Worm (Caenorhabditis elegans) whole organism, young adult: ENCODE data around the gene rabn-5.

Experiments
- B0019.2 ChIP-seq: fragments of 200-800 bp; sonication (Bioruptor generic); conservative IDR thresholded peaks from 2 replicates; pipeline ENCODE4 v1.3.6; 2022; ENCODE audit warnings: missing genetic modification reagents, missing genetic modification characterization, missing compliant biosample characterization
- B0261.1 ChIP-seq: sonication (generic microtip); optimal IDR thresholded peaks from 2 replicates; lab custom pipeline; 2016; ENCODE audit warnings: mild to moderate bottlenecking, missing genetic modification characterization, moderate library complexity, missing compliant biosample characterization
- C17E4.6 ChIP-seq: fragments of 200-800 bp; sonication (Bioruptor generic); IDR thresholded peaks from 2 replicates; pipeline ENCODE4 v1.3.6; 2022; ENCODE audit warnings: missing genetic modification reagents, missing genetic modification characterization, missing compliant biosample characterization
- D2030.7 ChIP-seq: fragments of 200-800 bp; sonication (Bioruptor generic); IDR thresholded peaks from 2 replicates; pipeline ENCODE4 v1.3.6; 2022; ENCODE audit warnings: missing genetic modification reagents, missing genetic modification characterization, missing compliant biosample characterization
- F23B12.7 ChIP-seq: sonication (generic microtip); optimal IDR thresholded peaks from 2 replicates; lab custom pipeline; 2017; ENCODE audit warnings: missing genetic modification characterization, mild to moderate bottlenecking, missing compliant biosample characterization, antibody characterized with exemption, moderate library complexity; ENCODE audit not compliant: insufficient read depth
- F37B4.10 ChIP-seq: fragments of 200-800 bp; sonication (Bioruptor generic); IDR thresholded peaks from 2 replicates; pipeline ENCODE4 v1.3.6; 2022; ENCODE audit warnings: missing genetic modification characterization, missing compliant biosample characterization
- F39B2.1 ChIP-seq: fragments of 200-800 bp; sonication (Bioruptor generic); IDR thresholded peaks from 2 replicates; pipeline ENCODE4 v1.3.6; 2022; ENCODE audit warnings: missing genetic modification reagents, missing genetic modification characterization, missing compliant biosample characterization
- F55B11.4 ChIP-seq: sonication (generic microtip); optimal IDR thresholded peaks from 2 replicates; lab custom pipeline; 2016; ENCODE audit warnings: missing compliant biosample characterization, missing genetic modification characterization, borderline replicate concordance; ENCODE audit not compliant: insufficient read depth
- F57A8.1 ChIP-seq: fragments of 200-800 bp; sonication (Bioruptor generic); optimal IDR thresholded peaks from 2 replicates; lab custom pipeline; 2018; ENCODE audit warnings: mild to moderate bottlenecking, missing genetic modification characterization, moderate library complexity, missing compliant biosample characterization
- K12H6.12 ChIP-seq: fragments of 200-800 bp; sonication (Bioruptor generic); optimal IDR thresholded peaks from 2 replicates; lab custom pipeline; 2018; ENCODE audit warnings: mild to moderate bottlenecking, missing genetic modification characterization, missing compliant biosample characterization
- Y53F4B.3 ChIP-seq: fragments of 200-800 bp; sonication (Bioruptor generic); IDR thresholded peaks from 2 replicates; pipeline ENCODE4 v1.3.6; 2022; ENCODE audit warnings: missing genetic modification reagents, missing genetic modification characterization, missing compliant biosample characterization
- Y67H2A.10 ChIP-seq: fragments of 200-800 bp; sonication (Bioruptor generic); conservative IDR thresholded peaks from 2 replicates; pipeline ENCODE4 v1.3.6; 2022; ENCODE audit warnings: missing genetic modification reagents, missing genetic modification characterization, missing compliant biosample characterization
- ZK185.1 ChIP-seq: sonication (generic microtip); optimal IDR thresholded peaks from 2 replicates; lab custom pipeline; 2016; ENCODE audit warnings: mild to moderate bottlenecking, missing genetic modification characterization, missing compliant biosample characterization; ENCODE audit not compliant: poor library complexity, severe bottlenecking
- atf-7 ChIP-seq: sonication (generic microtip); optimal IDR thresholded peaks from 2 replicates; lab custom pipeline; 2017; ENCODE audit warnings: mild to moderate bottlenecking, missing genetic modification characterization, missing compliant biosample characterization
- athp-1 ChIP-seq: sonication (generic microtip); optimal IDR thresholded peaks from 2 replicates; lab custom pipeline; 2017; ENCODE audit warnings: mild to moderate bottlenecking, missing genetic modification characterization, missing compliant biosample characterization
- attf-6 ChIP-seq: fragments of 200-800 bp; sonication (Bioruptor generic); IDR thresholded peaks from 2 replicates; pipeline ENCODE4 v1.3.6; 2022; ENCODE audit warnings: missing genetic modification reagents, missing genetic modification characterization, missing compliant biosample characterization
- bed-1 ChIP-seq: fragments of 200-800 bp; sonication (Bioruptor generic); IDR thresholded peaks from 2 replicates; pipeline ENCODE4 v1.3.6; 2022; ENCODE audit warnings: missing genetic modification reagents, missing genetic modification characterization, missing compliant biosample characterization
- ccch-3 ChIP-seq: fragments of 200-800 bp; sonication (Bioruptor generic); optimal IDR thresholded peaks from 2 replicates; lab custom pipeline; 2018; ENCODE audit warnings: mild to moderate bottlenecking, missing genetic modification characterization, missing compliant biosample characterization
- cebp-1 ChIP-seq, 2 experiments: fragments of 200-800 bp in 1 of 2; sonication (Bioruptor generic) in 1 of 2; sonication (generic microtip) in 1 of 2; IDR thresholded peaks in 1 of 2; optimal IDR thresholded peaks in 1 of 2; 2 replicates each; pipeline versions ENCODE4 v1.3.6 to Lab custom; 2017 to 2022; ENCODE audit warnings: missing compliant biosample characterization in 2 of 2, missing genetic modification characterization in 2 of 2, mild to moderate bottlenecking in 1 of 2, missing genetic modification reagents in 1 of 2, moderate library complexity in 1 of 2
- ceh-40 ChIP-seq: fragments of 200-800 bp; sonication (Bioruptor generic); IDR thresholded peaks from 2 replicates; pipeline ENCODE4 v1.3.6; 2022; ENCODE audit warnings: missing genetic modification characterization, missing compliant biosample characterization
- die-1 ChIP-seq: sonication (generic microtip); optimal IDR thresholded peaks from 2 replicates; lab custom pipeline; 2016; ENCODE audit warnings: missing genotype, mild to moderate bottlenecking, missing genetic modification characterization, missing compliant biosample characterization
- dpl-1 ChIP-seq: fragments of 150-350 bp; optimal IDR thresholded peaks from 2 replicates; lab custom pipeline; 2014; ENCODE audit warnings: missing biosample characterization, missing genetic modification reagents, missing genetic modification characterization
- efl-1 ChIP-seq: fragments of 150-350 bp; optimal IDR thresholded peaks from 2 replicates; lab custom pipeline; 2014; ENCODE audit warnings: missing biosample characterization, missing genetic modification reagents, missing genetic modification characterization
- hmg-1.2 ChIP-seq: fragments of 200-800 bp; sonication (Bioruptor generic); IDR thresholded peaks from 2 replicates; pipeline ENCODE4 v1.3.6; 2022; ENCODE audit warnings: missing genetic modification reagents, missing genetic modification characterization, missing compliant biosample characterization
- hmg-20 ChIP-seq: fragments of 200-800 bp; sonication (Bioruptor generic); IDR thresholded peaks from 2 replicates; pipeline ENCODE4 v1.3.6; 2022; ENCODE audit warnings: missing genetic modification reagents, missing genetic modification characterization, missing compliant biosample characterization
- hrde-1 ChIP-seq: sonication (generic microtip); optimal IDR thresholded peaks from 2 replicates; lab custom pipeline; 2016; ENCODE audit warnings: missing genetic modification characterization, mild to moderate bottlenecking, missing compliant biosample characterization, moderate library complexity, missing genotype, missing genetic modification reagents, borderline replicate concordance
- hsf-1 ChIP-seq: fragments of 200-800 bp; sonication (Bioruptor generic); IDR thresholded peaks from 2 replicates; pipeline ENCODE4 v1.3.6; 2022; ENCODE audit warnings: missing genetic modification reagents, missing genetic modification characterization, missing compliant biosample characterization
- let-526 ChIP-seq: fragments of 200-800 bp; sonication (Bioruptor generic); IDR thresholded peaks from 2 replicates; pipeline ENCODE4 v1.3.6; 2022; ENCODE audit warnings: missing genetic modification reagents, missing genetic modification characterization, missing compliant biosample characterization
- lin-26 ChIP-seq: fragments of 200-800 bp; sonication (Bioruptor generic); IDR thresholded peaks from 2 replicates; pipeline ENCODE4 v1.3.6; 2022; ENCODE audit warnings: missing genetic modification reagents, missing genetic modification characterization, missing compliant biosample characterization
- lin-35 ChIP-seq, 3 experiments: fragments of 150-350 bp in 2 of 3; sonication (generic microtip) in 1 of 3; optimal IDR thresholded peaks; 2 replicates each; lab custom pipeline; 2014 to 2018; ENCODE audit warnings: missing biosample characterization in 3 of 3, missing genetic modification characterization in 3 of 3, missing genetic modification reagents in 3 of 3
- lin-40 ChIP-seq: sonication (generic microtip); optimal IDR thresholded peaks from 2 replicates; lab custom pipeline; 2016; ENCODE audit warnings: missing genetic modification characterization, mild to moderate bottlenecking, missing compliant biosample characterization, missing genotype, missing genetic modification reagents
- lsy-27 ChIP-seq: sonication (generic microtip); optimal IDR thresholded peaks from 2 replicates; lab custom pipeline; 2017; ENCODE audit warnings: missing genetic modification characterization, mild to moderate bottlenecking, missing compliant biosample characterization, antibody characterized with exemption, missing genotype, borderline replicate concordance; ENCODE audit not compliant: insufficient read depth
- madf-10 ChIP-seq: sonication (generic microtip); optimal IDR thresholded peaks from 2 replicates; lab custom pipeline; 2016; ENCODE audit warnings: mild to moderate bottlenecking, missing genetic modification characterization, missing compliant biosample characterization
- madf-6 ChIP-seq: fragments of 200-800 bp; sonication (Bioruptor generic); IDR thresholded peaks from 2 replicates; pipeline ENCODE4 v1.3.6; 2022; ENCODE audit warnings: missing genetic modification reagents, missing genetic modification characterization, missing compliant biosample characterization
- madf-8 ChIP-seq: fragments of 200-800 bp; sonication (Bioruptor generic); conservative IDR thresholded peaks from 2 replicates; pipeline ENCODE4 v1.3.6; 2022; ENCODE audit warnings: missing genetic modification reagents, missing genetic modification characterization, missing compliant biosample characterization
- nfya-1 ChIP-seq: sonication (generic microtip); optimal IDR thresholded peaks from 2 replicates; lab custom pipeline; 2017; ENCODE audit warnings: antibody characterized with exemption, missing compliant biosample characterization, missing genetic modification characterization, borderline replicate concordance; ENCODE audit not compliant: insufficient read depth
- nhr-80 ChIP-seq: sonication (generic microtip); optimal IDR thresholded peaks from 2 replicates; lab custom pipeline; 2016; ENCODE audit warnings: missing genetic modification characterization, missing compliant biosample characterization
- nhr-90 ChIP-seq: sonication (generic microtip); optimal IDR thresholded peaks from 2 replicates; lab custom pipeline; 2016; ENCODE audit warnings: missing genotype, mild to moderate bottlenecking, missing genetic modification characterization, missing compliant biosample characterization
- repo-1 ChIP-seq: sonication (generic microtip); optimal IDR thresholded peaks from 2 replicates; lab custom pipeline; 2017; ENCODE audit warnings: mild to moderate bottlenecking, missing genetic modification characterization, missing compliant biosample characterization
- sdz-38 ChIP-seq: sonication (generic microtip); optimal IDR thresholded peaks from 2 replicates; lab custom pipeline; 2016; ENCODE audit warnings: missing genotype, missing genetic modification characterization, missing compliant biosample characterization
- sea-2 ChIP-seq: fragments of 200-800 bp; sonication (Bioruptor generic); IDR thresholded peaks from 2 replicates; pipeline ENCODE4 v1.3.6; 2022; ENCODE audit warnings: missing genetic modification characterization, missing compliant biosample characterization
- snpc-1.3 ChIP-seq: sonication (generic microtip); optimal IDR thresholded peaks from 2 replicates; lab custom pipeline; 2017; ENCODE audit warnings: missing genetic modification characterization, mild to moderate bottlenecking, missing compliant biosample characterization, antibody characterized with exemption, moderate library complexity, missing genotype, missing genetic modification reagents; ENCODE audit not compliant: insufficient read depth
- tbx-9 ChIP-seq: sonication (generic microtip); optimal IDR thresholded peaks from 2 replicates; lab custom pipeline; 2016; ENCODE audit warnings: borderline replicate concordance, missing genetic modification characterization, inconsistent platforms, missing compliant biosample characterization
- tlf-1 ChIP-seq: fragments of 200-800 bp; sonication (Bioruptor generic); optimal IDR thresholded peaks from 2 replicates; lab custom pipeline; 2018; ENCODE audit warnings: mild to moderate bottlenecking, missing genetic modification characterization, missing compliant biosample characterization
- xnd-1 ChIP-seq: sonication (generic microtip); optimal IDR thresholded peaks from 2 replicates; lab custom pipeline; 2016; ENCODE audit warnings: missing genotype, missing genetic modification reagents, missing genetic modification characterization, missing compliant biosample characterization
- ztf-18 ChIP-seq: sonication (generic microtip); optimal IDR thresholded peaks from 2 replicates; lab custom pipeline; 2016; ENCODE audit warnings: missing genotype, mild to moderate bottlenecking, missing genetic modification characterization, missing compliant biosample characterization
- ztf-6 ChIP-seq: fragments of 200-800 bp; sonication (Bioruptor generic); IDR thresholded peaks from 2 replicates; pipeline ENCODE4 v1.3.6; 2022; ENCODE audit warnings: missing genetic modification reagents, missing genetic modification characterization, missing compliant biosample characterization

rabn-5 gene

DNA sequence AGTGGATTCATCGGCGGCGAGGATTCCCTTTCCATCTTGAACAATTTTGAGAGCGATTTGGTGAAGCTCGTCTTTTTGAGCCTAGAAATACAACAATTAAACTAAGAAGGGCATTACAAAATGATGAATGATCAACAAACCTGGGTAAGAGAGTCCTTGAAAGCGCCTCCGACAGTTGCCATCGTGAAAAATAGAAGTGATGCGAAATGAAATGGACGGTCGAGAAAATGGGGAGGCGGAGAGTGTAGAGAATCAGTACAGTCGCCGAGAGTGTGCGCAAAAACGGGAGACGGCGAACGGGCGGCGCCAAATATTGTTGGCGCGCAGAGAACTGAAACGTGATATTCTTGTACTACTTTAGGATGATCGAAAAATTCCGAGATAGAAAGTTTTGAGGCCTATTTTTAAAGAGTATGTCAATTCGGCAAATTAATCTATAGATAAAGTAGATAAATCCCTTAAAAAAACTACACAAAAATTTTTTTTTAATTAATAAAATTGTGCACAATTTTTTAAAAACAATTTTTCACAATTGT, 11.9 kb downstream of the rabn-5 start, which contains the start of gene aldo-2 (continued):
- TF ChIP-seq D2030.7 (GFP tag; lab: Robert Waterston, UW) (peak; percentile 93), lin-40 (tag; lab: Kevin White, UChicago) (no peak), efl-1 (GFP tag; lab: Kevin White, UChicago) (peak; percentile 97), lin-26 (GFP tag; lab: Robert Waterston, UW) (peak; percentile 67; the same call in 1 of the 2 replicates), madf-10 (tag; lab: Kevin White, UChicago) (no peak), nhr-80 (tag; lab: Kevin White, UChicago) (peak; percentile 36), hrde-1 (no peak), K12H6.12 (tag; lab: Kevin White, UChicago) (no peak), bed-1 (GFP tag; lab: Robert Waterston, UW) (no peak), tbx-9 (no peak), dpl-1 (GFP tag; lab: Kevin White, UChicago) (peak; percentile 86), hmg-20 (GFP tag; lab: Robert Waterston, UW) (no peak), snpc-1.3 (tag; lab: Kevin White, UChicago) (no peak), F55B11.4 (no peak), B0261.1 (tag; lab: Kevin White, UChicago) (no peak), nhr-90 (no peak), sdz-38 (tag; lab: Kevin White, UChicago) (no peak), athp-1 (tag; lab: Kevin White, UChicago) (peak; percentile 36), F23B12.7 (tag; lab: Kevin White, UChicago) (no peak), B0019.2 (GFP tag; lab: Robert Waterston, UW) (peak; percentile 76), nfya-1 (tag; lab: Kevin White, UChicago) (no peak), sea-2 (GFP tag; lab: Robert Waterston, UW) (no peak), ceh-40 (GFP tag; lab: Robert Waterston, UW) (no peak), ccch-3 (GFP tag; lab: Kevin White, UChicago) (no peak), cebp-1 (GFP tag; IDR thresholded peaks at IDR 0.05; lab: Robert Waterston, UW) (no peak), cebp-1 (tag; optimal IDR thresholded peaks at IDR 0.05; lab: Kevin White, UChicago) (peak; percentile 42), madf-6 (GFP tag; lab: Robert Waterston, UW) (peak; percentile 99), lsy-27 (tag; lab: Kevin White, UChicago) (no peak), Y67H2A.10 (peak; percentile 69), repo-1 (tag; lab: Kevin White, UChicago) (no peak), tlf-1 (GFP tag; lab: Kevin White, UChicago) (peak; percentile 84), C17E4.6 (GFP tag; lab: Robert Waterston, UW) (peak; percentile 84), lin-35 (GFP tag; optimal IDR thresholded peaks at IDR 0.05; lab: Kevin White, UChicago) (peak in 1 of 3 experiments; percentile 20), hsf-1 (GFP tag; lab: Robert Waterston, UW) (peak; percentile 89), ZK185.1 (tag; lab: Kevin White, UChicago) (peak; percentile 40), attf-6 (GFP tag; lab: Robert Waterston, UW) (peak; percentile 41; the same call in 1 of the 2 replicates), xnd-1 (tag; lab: Kevin White, UChicago) (peak; percentile 92), let-526 (no peak), F37B4.10 (GFP tag; lab: Robert Waterston, UW) (no peak), atf-7 (tag; lab: Kevin White, UChicago) (no peak), F39B2.1 (GFP tag; lab: Robert Waterston, UW) (no peak), F57A8.1 (GFP tag; lab: Kevin White, UChicago) (no peak), ztf-6 (GFP tag; lab: Robert Waterston, UW) (0 out of 2 replicates have a peak, but pooled peaks have one; percentile 22), ztf-18 (tag; lab: Kevin White, UChicago) (peak; percentile 37), madf-8 (peak; percentile 97), Y53F4B.3 (GFP tag; lab: Robert Waterston, UW) (no peak), die-1 (tag; lab: Kevin White, UChicago) (no peak), hmg-1.2 (peak; percentile 84)
